Worm (Caenorhabditis elegans) whole organism, late embryonic: Measurements from ENCODE around the gene cbn-1.

Experiments used
- K02D7.2 ChIP-seq: sonication (generic microtip); optimal IDR thresholded peaks from 2 replicates; lab custom pipeline; 2017; ENCODE audit warnings: mild to moderate bottlenecking, missing genetic modification characterization, missing compliant biosample characterization
- K09A11.1 ChIP-seq: sonication (generic microtip); optimal IDR thresholded peaks from 2 replicates; lab custom pipeline; 2017; ENCODE audit warnings: antibody characterized with exemption, mild to moderate bottlenecking, missing genetic modification characterization, missing compliant biosample characterization; ENCODE audit not compliant: insufficient read depth
- T23F11.4 ChIP-seq: fragments of 200-800 bp; sonication (Bioruptor generic); optimal IDR thresholded peaks from 2 replicates; lab custom pipeline; 2018; ENCODE audit warnings: mild to moderate bottlenecking, missing genetic modification characterization, missing compliant biosample characterization
- Y22D7AL.16 ChIP-seq: sonication (generic microtip); optimal IDR thresholded peaks from 2 replicates; lab custom pipeline; 2016; ENCODE audit warnings: missing genetic modification characterization, missing compliant biosample characterization
- ama-1 ChIP-seq: fragments of 150-350 bp; optimal IDR thresholded peaks from 2 replicates; lab custom pipeline; 2014
- ceh-18 ChIP-seq: sonication (generic microtip); optimal IDR thresholded peaks from 2 replicates; lab custom pipeline; 2016; ENCODE audit warnings: missing genetic modification characterization, missing compliant biosample characterization
- ceh-19 ChIP-seq: fragments of 200-800 bp; sonication (Bioruptor generic); optimal IDR thresholded peaks from 2 replicates; lab custom pipeline; 2018; ENCODE audit warnings: mild to moderate bottlenecking, missing genetic modification characterization, missing compliant biosample characterization
- ceh-22 ChIP-seq: sonication (generic microtip); optimal IDR thresholded peaks from 2 replicates; lab custom pipeline; 2017; ENCODE audit warnings: missing biosample characterization, missing genetic modification characterization
- ceh-31 ChIP-seq: sonication (generic microtip); optimal IDR thresholded peaks from 2 replicates; lab custom pipeline; 2016; ENCODE audit warnings: missing genetic modification characterization, missing compliant biosample characterization
- ceh-34 ChIP-seq: sonication (generic microtip); optimal IDR thresholded peaks from 2 replicates; lab custom pipeline; 2016; ENCODE audit warnings: mild to moderate bottlenecking, missing genetic modification characterization, missing compliant biosample characterization
- ceh-45 ChIP-seq: fragments of 200-800 bp; sonication (Bioruptor generic); IDR thresholded peaks from 2 replicates; pipeline ENCODE4 v1.3.6; 2022; ENCODE audit warnings: missing genetic modification reagents, missing genetic modification characterization, missing compliant biosample characterization
- ceh-48 ChIP-seq: sonication (generic microtip); optimal IDR thresholded peaks from 2 replicates; lab custom pipeline; 2016; ENCODE audit warnings: missing genetic modification characterization, inconsistent platforms, missing compliant biosample characterization
- ceh-6 ChIP-seq: fragments of 200-800 bp; sonication (Bioruptor generic); optimal IDR thresholded peaks from 2 replicates; lab custom pipeline; 2018; ENCODE audit warnings: mild to moderate bottlenecking, missing genetic modification characterization, missing compliant biosample characterization
- ceh-9 ChIP-seq: sonication (generic microtip); optimal IDR thresholded peaks from 2 replicates; lab custom pipeline; 2016; ENCODE audit warnings: mild to moderate bottlenecking, missing genetic modification characterization, inconsistent platforms, missing compliant biosample characterization
- che-1 ChIP-seq: sonication (generic microtip); optimal IDR thresholded peaks from 2 replicates; lab custom pipeline; 2016; ENCODE audit warnings: mild to moderate bottlenecking, missing genetic modification characterization, missing compliant biosample characterization
- eyg-1 ChIP-seq: sonication (generic microtip); optimal IDR thresholded peaks from 2 replicates; lab custom pipeline; 2016; ENCODE audit warnings: missing genotype, missing genetic modification characterization, missing compliant biosample characterization
- gmeb-2 ChIP-seq: sonication (generic microtip); optimal IDR thresholded peaks from 2 replicates; lab custom pipeline; 2016; ENCODE audit warnings: missing genetic modification characterization, inconsistent platforms, missing compliant biosample characterization
- hlh-13 ChIP-seq: fragments of 200-800 bp; sonication (Bioruptor generic); optimal IDR thresholded peaks from 2 replicates; lab custom pipeline; 2018; ENCODE audit warnings: mild to moderate bottlenecking, missing genetic modification characterization, missing compliant biosample characterization
- hlh-30 ChIP-seq: sonication (generic microtip); optimal IDR thresholded peaks from 2 replicates; lab custom pipeline; 2017; ENCODE audit warnings: antibody characterized with exemption, missing genetic modification characterization, missing compliant biosample characterization; ENCODE audit not compliant: insufficient read depth
- hlh-6 ChIP-seq: sonication (generic microtip); optimal IDR thresholded peaks from 2 replicates; lab custom pipeline; 2016; ENCODE audit warnings: missing genotype, missing genetic modification characterization, missing compliant biosample characterization
- hlh-8 ChIP-seq: sonication (generic microtip); optimal IDR thresholded peaks from 2 replicates; lab custom pipeline; 2016; ENCODE audit warnings: missing genotype, missing genetic modification characterization, missing compliant biosample characterization
- mec-3 ChIP-seq: sonication (generic microtip); optimal IDR thresholded peaks from 2 replicates; lab custom pipeline; 2016; ENCODE audit warnings: borderline replicate concordance, missing genetic modification characterization, missing compliant biosample characterization
- nfya-1 ChIP-seq: sonication (generic microtip); optimal IDR thresholded peaks from 2 replicates; lab custom pipeline; 2017; ENCODE audit warnings: missing genetic modification characterization, mild to moderate bottlenecking, missing compliant biosample characterization, antibody characterized with exemption, moderate library complexity
- nhr-232 ChIP-seq: sonication (generic microtip); optimal IDR thresholded peaks from 2 replicates; lab custom pipeline; 2016; ENCODE audit warnings: missing genetic modification characterization, missing compliant biosample characterization
- npax-4 ChIP-seq: sonication (generic microtip); optimal IDR thresholded peaks from 2 replicates; lab custom pipeline; 2016; ENCODE audit warnings: missing genetic modification characterization, missing compliant biosample characterization
- odd-2 ChIP-seq: sonication (generic microtip); optimal IDR thresholded peaks from 2 replicates; lab custom pipeline; 2017; ENCODE audit warnings: antibody characterized with exemption, mild to moderate bottlenecking, missing genetic modification characterization, missing compliant biosample characterization
- pha-4 ChIP-seq: fragments of 150-350 bp; optimal IDR thresholded peaks from 2 replicates; lab custom pipeline; 2018; ENCODE audit warnings: missing biosample characterization, missing genetic modification reagents, missing genetic modification characterization
- pros-1 ChIP-seq: fragments of 150-350 bp; optimal IDR thresholded peaks from 2 replicates; lab custom pipeline; 2014; ENCODE audit warnings: missing biosample characterization, missing genetic modification reagents, missing genetic modification characterization
- ref-2 ChIP-seq: sonication (generic microtip); optimal IDR thresholded peaks from 2 replicates; lab custom pipeline; 2016; ENCODE audit warnings: missing genetic modification characterization, missing compliant biosample characterization
- sdc-2 ChIP-seq: sonication (generic microtip); optimal IDR thresholded peaks from 2 replicates; lab custom pipeline; 2016; ENCODE audit warnings: missing genotype, missing genetic modification characterization, missing compliant biosample characterization
- ttx-3 ChIP-seq: sonication (generic microtip); optimal IDR thresholded peaks from 2 replicates; lab custom pipeline; 2016; ENCODE audit warnings: missing genetic modification reagents, missing genetic modification characterization, missing compliant biosample characterization
- unc-42 ChIP-seq: sonication (generic microtip); optimal IDR thresholded peaks from 2 replicates; lab custom pipeline; 2016; ENCODE audit warnings: missing genotype, missing genetic modification characterization, missing compliant biosample characterization
- unc-86 ChIP-seq: sonication (generic microtip); optimal IDR thresholded peaks from 2 replicates; lab custom pipeline; 2016; ENCODE audit warnings: missing genetic modification characterization, missing compliant biosample characterization
- ztf-16 ChIP-seq: sonication (generic microtip); optimal IDR thresholded peaks from 2 replicates; lab custom pipeline; 2017; ENCODE audit warnings: missing genetic modification characterization, missing compliant biosample characterization

cbn-1 gene

DNA sequence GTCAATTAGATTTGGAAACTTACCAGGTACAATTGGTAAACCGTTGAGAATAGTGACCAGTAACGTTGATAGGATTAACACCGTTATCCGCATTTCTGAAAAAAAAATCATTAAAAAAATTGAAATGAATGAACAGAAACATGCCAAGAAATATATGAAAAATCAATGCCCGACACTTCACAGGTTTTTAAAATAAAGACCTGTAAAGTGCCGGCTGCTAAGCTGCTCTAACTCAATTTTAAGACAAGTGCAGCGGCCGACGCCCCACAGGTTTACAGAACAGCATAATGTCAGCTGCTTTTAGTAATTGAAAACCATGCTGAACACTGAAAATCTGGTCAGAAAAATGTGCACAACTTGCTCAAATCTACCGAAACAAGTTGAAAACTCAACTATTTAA lies at the start of gene cbn-1:
cbn-1 (minus strand) TSS at position 101 of the 400 bp plus-strand sequence.
- no peak for TF ChIP-seq npax-4 (tag; lab: Kevin White, UChicago)

ce11 chrII:379935-380334 lies 47.6 kb upstream of the cbn-1 start, which contains the start of gene C03H5.7:
Gene C03H5.7, plus strand, starts transcription at chrII:380235.
- TF ChIP-seq gmeb-2 (tag; lab: Kevin White, UChicago) (no peak), odd-2 (tag; lab: Kevin White, UChicago) (no peak), unc-42 (tag; lab: Kevin White, UChicago) (no peak), ztf-16 (tag; lab: Kevin White, UChicago) (no peak), ttx-3 (tag; lab: Kevin White, UChicago) (no peak), ceh-45 (GFP tag; lab: Robert Waterston, UW) (no peak), pha-4 (tag; lab: Kevin White, UChicago) (no peak), Y22D7AL.16 (tag; lab: Kevin White, UChicago) (no peak), unc-86 (tag; lab: Kevin White, UChicago) (no peak), ama-1 (no peak), ceh-18 (tag; lab: Kevin White, UChicago) (no peak), K02D7.2 (no peak), ceh-6 (no peak), ref-2 (tag; lab: Kevin White, UChicago) (no peak), hlh-13 (GFP tag; lab: Kevin White, UChicago) (no peak), mec-3 (tag; lab: Kevin White, UChicago) (no peak)

- TF ChIP-seq mec-3 (tag; lab: Kevin White, UChicago), result no peak
- TF ChIP-seq hlh-6 (tag; lab: Kevin White, UChicago), result no peak
- no peak for TF ChIP-seq hlh-8
- TF ChIP-seq ceh-9 (tag; lab: Kevin White, UChicago), result no peak
- TF ChIP-seq ceh-48 (tag; lab: Kevin White, UChicago), result no peak
- no peak for TF ChIP-seq ceh-34
- no peak for TF ChIP-seq ama-1
- no peak for TF ChIP-seq ceh-19 (GFP tag; lab: Kevin White, UChicago)
- TF ChIP-seq ref-2 (tag; lab: Kevin White, UChicago), result no peak
- TF ChIP-seq unc-42 (tag; lab: Kevin White, UChicago), result no peak
- no peak for TF ChIP-seq K09A11.1 (tag; lab: Kevin White, UChicago)
- TF ChIP-seq T23F11.4 (GFP tag; lab: Kevin White, UChicago), result no peak
- TF ChIP-seq K02D7.2, result no peak
- no peak for TF ChIP-seq npax-4 (tag; lab: Kevin White, UChicago)
- TF ChIP-seq, all 69 proteins: peak for 0
Measured at ce11 chrII:378351-378750, 46.0 kb upstream of the cbn-1 start, which contains the start of gene C03H5.9. Gene C03H5.9, plus strand, starts transcription at chrII:378651.

- no peak for TF ChIP-seq eyg-1 (tag; lab: Kevin White, UChicago)
- no peak for TF ChIP-seq hlh-30 (tag; lab: Kevin White, UChicago)
- no peak for TF ChIP-seq ceh-31 (tag; lab: Kevin White, UChicago)
- TF ChIP-seq mec-3 (tag; lab: Kevin White, UChicago), result no peak
- no peak for TF ChIP-seq pros-1 (tag; lab: Kevin White, UChicago)
- TF ChIP-seq che-1 (tag; lab: Kevin White, UChicago), result no peak
- TF ChIP-seq nfya-1 (tag; lab: Kevin White, UChicago), result no peak
- TF ChIP-seq sdc-2, result no peak
- TF ChIP-seq ceh-22 (tag; lab: Kevin White, UChicago), result no peak
- no peak for TF ChIP-seq ceh-45 (GFP tag; lab: Robert Waterston, UW)
- TF ChIP-seq ceh-48 (tag; lab: Kevin White, UChicago), result no peak
- TF ChIP-seq nhr-232 (tag; lab: Kevin White, UChicago), result no peak
- TF ChIP-seq, all 69 proteins: peak for 0
Measured at ce11 chrII:374950-375349, 42.6 kb upstream of the cbn-1 start, which contains the start of gene C03H5.4. Gene C03H5.4, plus strand, starts transcription at chrII:375250.
